Worm (Caenorhabditis elegans) whole organism, L3 larva: Measurements from ENCODE around the gene cwp-4.
A peak's percentile ranks its signal among the peaks of the same experiment; 100 is the strongest.

Experiments
- ama-1 ChIP-seq: fragments of 150-350 bp; optimal IDR thresholded peaks from 2 replicates; lab custom pipeline; 2018
- ceh-28 ChIP-seq: fragments of 150-350 bp; optimal IDR thresholded peaks from 2 replicates; lab custom pipeline; 2014; ENCODE audit warnings: missing biosample characterization, missing genetic modification reagents, missing genetic modification characterization
- ceh-9 ChIP-seq: sonication (generic microtip); optimal IDR thresholded peaks from 2 replicates; lab custom pipeline; 2018; ENCODE audit warnings: missing biosample characterization, missing genetic modification characterization
- egl-5 ChIP-seq: fragments of 150-350 bp; optimal IDR thresholded peaks from 2 replicates; lab custom pipeline; 2017; ENCODE audit warnings: missing biosample characterization, missing genetic modification reagents, missing genetic modification characterization, inconsistent platforms
- elt-2 ChIP-seq: sonication (generic microtip); optimal IDR thresholded peaks from 2 replicates; lab custom pipeline; 2016; ENCODE audit warnings: missing genetic modification reagents, mild to moderate bottlenecking, missing genetic modification characterization, missing compliant biosample characterization
- elt-3 ChIP-seq, 3 experiments: fragments of 150-350 bp in 1 of 3; sonication (generic microtip) in 2 of 3; optimal IDR thresholded peaks; 2 replicates in 2 of 3; 4 replicates in 1 of 3; lab custom pipeline; 2014 to 2017; ENCODE audit warnings: missing biosample characterization in 3 of 3, missing genetic modification characterization in 3 of 3
- fos-1 ChIP-seq: fragments of 150-350 bp; optimal IDR thresholded peaks from 2 replicates; lab custom pipeline; 2014; ENCODE audit warnings: missing biosample characterization, missing genetic modification characterization
- hmg-11 ChIP-seq: sonication (generic microtip); optimal IDR thresholded peaks from 2 replicates; lab custom pipeline; 2016; ENCODE audit warnings: missing genetic modification characterization, missing compliant biosample characterization
- jun-1 ChIP-seq: fragments of 150-350 bp; optimal IDR thresholded peaks from 2 replicates; lab custom pipeline; 2014; ENCODE audit warnings: missing biosample characterization, missing genetic modification reagents, missing genetic modification characterization
- lin-15B ChIP-seq: fragments of 150-350 bp; optimal IDR thresholded peaks from 2 replicates; lab custom pipeline; 2014; ENCODE audit warnings: missing biosample characterization, missing genetic modification characterization
- lin-39 ChIP-seq: fragments of 150-350 bp; optimal IDR thresholded peaks from 2 replicates; lab custom pipeline; 2018; ENCODE audit warnings: missing biosample characterization, missing genetic modification reagents, missing genetic modification characterization
- lsy-12 ChIP-seq: sonication (generic microtip); optimal IDR thresholded peaks from 2 replicates; lab custom pipeline; 2016; ENCODE audit warnings: mild to moderate bottlenecking, missing genetic modification characterization, missing compliant biosample characterization
- mdl-1 ChIP-seq: fragments of 150-350 bp; optimal IDR thresholded peaks from 2 replicates; lab custom pipeline; 2014; ENCODE audit warnings: missing biosample characterization, missing genetic modification characterization
- nfya-1 ChIP-seq: sonication (generic microtip); optimal IDR thresholded peaks from 2 replicates; lab custom pipeline; 2017; ENCODE audit warnings: missing genetic modification characterization, mild to moderate bottlenecking, missing compliant biosample characterization, antibody characterized with exemption, moderate library complexity; ENCODE audit not compliant: insufficient read depth
- nhr-11 ChIP-seq: fragments of 150-350 bp; optimal IDR thresholded peaks from 2 replicates; lab custom pipeline; 2014; ENCODE audit warnings: missing biosample characterization, missing genetic modification characterization
- nhr-23 ChIP-seq: fragments of 150-350 bp; optimal IDR thresholded peaks from 2 replicates; lab custom pipeline; 2014; ENCODE audit warnings: missing biosample characterization, missing genetic modification reagents, missing genetic modification characterization
- nhr-25 ChIP-seq: sonication (generic microtip); optimal IDR thresholded peaks from 2 replicates; lab custom pipeline; 2017; ENCODE audit warnings: missing biosample characterization, missing genetic modification characterization
- nhr-28 ChIP-seq: fragments of 150-350 bp; optimal IDR thresholded peaks from 2 replicates; lab custom pipeline; 2014; ENCODE audit warnings: missing biosample characterization, missing genetic modification characterization
- nhr-43 ChIP-seq: sonication (generic microtip); optimal IDR thresholded peaks from 2 replicates; lab custom pipeline; 2016; ENCODE audit warnings: mild to moderate bottlenecking, missing genetic modification characterization, missing compliant biosample characterization; ENCODE audit not compliant: poor library complexity, severe bottlenecking
- nhr-67 ChIP-seq: fragments of 150-350 bp; optimal IDR thresholded peaks from 2 replicates; lab custom pipeline; 2014; ENCODE audit warnings: missing biosample characterization, missing genetic modification characterization
- nhr-77 ChIP-seq: fragments of 150-350 bp; optimal IDR thresholded peaks from 2 replicates; lab custom pipeline; 2014; ENCODE audit warnings: missing biosample characterization, missing genetic modification characterization
- pha-4 ChIP-seq: fragments of 150-350 bp; optimal IDR thresholded peaks from 2 replicates; lab custom pipeline; 2014; ENCODE audit warnings: missing biosample characterization, missing genetic modification reagents, missing genetic modification characterization
- pqm-1 ChIP-seq: fragments of 150-350 bp; optimal IDR thresholded peaks from 2 replicates; lab custom pipeline; 2017; ENCODE audit warnings: missing biosample characterization, missing genetic modification characterization, inconsistent platforms
- skn-1 ChIP-seq: fragments of 150-350 bp; optimal IDR thresholded peaks from 2 replicates; lab custom pipeline; 2014; ENCODE audit warnings: missing biosample characterization, missing genetic modification characterization
- tbx-2 ChIP-seq: sonication (generic microtip); optimal IDR thresholded peaks from 2 replicates; lab custom pipeline; 2016; ENCODE audit warnings: mild to moderate bottlenecking, missing genetic modification characterization, missing compliant biosample characterization
- unc-39 ChIP-seq: sonication (generic microtip); optimal IDR thresholded peaks from 4 replicates; lab custom pipeline; 2017; ENCODE audit warnings: missing biosample characterization, missing genetic modification characterization
- unc-62 ChIP-seq: fragments of 150-350 bp; sonication (generic microtip); optimal IDR thresholded peaks from 4 replicates; lab custom pipeline; 2014; ENCODE audit warnings: missing biosample characterization, missing genetic modification reagents, missing genetic modification characterization
- zag-1 ChIP-seq: fragments of 150-350 bp; optimal IDR thresholded peaks from 2 replicates; lab custom pipeline; 2014; ENCODE audit warnings: missing biosample characterization, missing genetic modification characterization
- ztf-11 ChIP-seq: fragments of 150-350 bp; optimal IDR thresholded peaks from 2 replicates; lab custom pipeline; 2014; ENCODE audit warnings: missing biosample characterization, missing genetic modification characterization

The cwp-4 gene

ce11 chrV:5067390-5067789 is 14.0 kb downstream of the cwp-4 start:
- TF ChIP-seq fos-1 (tag; lab: Kevin White, UChicago) (no peak), pha-4 (tag; lab: Kevin White, UChicago) (peak; percentile 37), pqm-1 (peak; percentile 61), jun-1 (tag; lab: Kevin White, UChicago) (peak; percentile 76), elt-2 (peak; percentile 95)

DNA sequence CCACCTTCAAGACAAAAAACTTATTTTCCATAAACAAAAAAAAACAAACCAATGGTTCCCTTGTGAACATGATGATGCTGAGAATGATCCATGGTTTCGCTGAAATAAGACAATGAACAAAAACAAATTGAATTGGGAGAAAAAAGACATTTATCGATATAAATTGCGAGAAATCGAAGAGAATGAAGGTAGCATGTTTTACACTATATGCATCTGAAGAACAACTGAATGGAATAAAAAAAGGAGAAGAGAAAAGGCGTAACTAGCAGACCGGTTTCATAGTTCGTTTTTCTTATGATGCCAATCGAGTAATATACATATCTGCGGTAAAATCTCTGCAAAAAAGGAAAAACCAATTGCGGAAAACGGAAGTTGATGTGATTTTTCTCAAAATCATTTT is 16.0 kb downstream of the cwp-4 start, which contains the start of gene Y58A7A.1:
Gene Y58A7A.1, minus strand, starts transcription at position 101 of the 400 bp plus-strand sequence.
- peak; percentile 5 for TF ChIP-seq nhr-25
- no peak for TF ChIP-seq egl-5

DNA sequence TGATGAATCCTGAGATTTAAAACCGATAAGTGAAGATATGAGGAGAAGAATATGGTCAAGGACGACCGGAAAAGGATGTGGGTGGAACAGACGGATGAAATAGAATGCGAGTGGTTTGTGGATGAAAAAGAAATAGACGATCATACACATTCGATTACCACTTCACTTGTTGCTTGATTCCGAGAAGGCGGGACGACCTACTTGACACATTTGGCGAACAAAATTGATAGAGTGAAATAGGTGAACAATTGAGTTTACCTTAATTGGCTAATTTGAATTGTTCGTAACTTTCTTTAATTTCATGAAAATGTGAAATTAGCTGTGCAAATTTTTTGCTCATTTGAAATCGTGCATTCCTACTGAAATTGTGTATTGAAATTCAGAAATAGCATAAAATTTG is 18.6 kb downstream of the cwp-4 start, which contains the start of gene Y58A7A.2:
Gene Y58A7A.2, minus strand, starts transcription at position 101 of the 400 bp plus-strand sequence.
- TF ChIP-seq nhr-28 = no peak

- TF ChIP-seq lsy-12 (tag; lab: Kevin White, UChicago) (no peak), ztf-11 (tag; lab: Kevin White, UChicago) (no peak), lin-15B (tag; lab: Kevin White, UChicago) (peak; percentile 2), nfya-1 (tag; lab: Kevin White, UChicago) (peak; percentile 46), pqm-1 (peak; percentile 28), nhr-25 (peak; percentile 5), elt-2 (peak; percentile 36), hmg-11 (tag; lab: Kevin White, UChicago) (no peak), nhr-23 (tag; lab: Kevin White, UChicago) (peak; percentile 72), ceh-28 (tag; lab: Kevin White, UChicago) (peak; percentile 43), pha-4 (tag; lab: Kevin White, UChicago) (peak; percentile 75), jun-1 (tag; lab: Kevin White, UChicago) (peak; percentile 11), skn-1 (tag; lab: Kevin White, UChicago) (peak; percentile 28)
Observed at ce11 chrV:5080853-5081338, 27.5 kb downstream of the cwp-4 start, which contains the start of gene Y58A7A.3. TSS of gene Y58A7A.3 (minus strand) at chrV:5080903.

DNA sequence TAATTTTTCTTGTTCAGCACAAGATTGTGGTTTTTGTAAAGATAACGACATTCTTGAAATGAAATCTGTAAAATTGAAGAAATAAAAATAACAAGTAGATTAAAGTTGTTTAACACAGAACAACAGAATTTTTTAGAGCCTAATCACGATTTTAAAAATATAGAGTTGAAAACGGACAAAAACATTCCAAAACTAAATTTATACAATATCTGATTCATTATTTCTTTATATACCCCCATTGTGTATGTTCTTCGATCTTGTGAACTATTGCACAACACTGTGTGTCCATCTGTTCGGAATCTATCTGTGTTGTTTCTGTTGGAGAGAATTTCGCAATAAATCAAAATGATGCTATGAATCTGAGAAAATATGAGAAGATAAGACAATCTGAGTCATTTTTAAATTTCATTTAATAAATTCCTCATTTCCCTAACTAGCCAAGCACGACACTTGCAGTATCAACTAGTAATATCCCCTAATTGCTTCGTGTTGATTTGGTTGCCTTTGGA is 31.6 kb downstream of the cwp-4 start, which contains the start of gene Y58A7A.4:
Gene Y58A7A.4, minus strand, starts transcription at position 51 of the 509 bp plus-strand sequence.
- no peak for TF ChIP-seq nhr-11
- no peak for TF ChIP-seq lsy-12 (tag; lab: Kevin White, UChicago)
- TF ChIP-seq nhr-25 = no peak
- no peak for TF ChIP-seq lin-39 (tag; lab: Kevin White, UChicago)
- no peak for TF ChIP-seq nhr-77 (tag; lab: Kevin White, UChicago)
- TF ChIP-seq nhr-67 = no peak
- no peak for TF ChIP-seq elt-3 (tag; optimal IDR thresholded peaks at IDR 0.05; lab: Kevin White, UChicago)
- no peak for TF ChIP-seq skn-1 (tag; lab: Kevin White, UChicago)
- no peak for TF ChIP-seq egl-5
- TF ChIP-seq elt-2 = no peak
- TF ChIP-seq pqm-1 = no peak
- no peak for TF ChIP-seq unc-62 (GFP tag; lab: Kevin White, UChicago)
- TF ChIP-seq mdl-1 (tag; lab: Kevin White, UChicago) = no peak
- no peak for TF ChIP-seq nhr-43 (tag; lab: Kevin White, UChicago)
- TF ChIP-seq ceh-9 (tag; lab: Kevin White, UChicago) = no peak
- TF ChIP-seq unc-39 (tag; lab: Kevin White, UChicago) = no peak
- no peak for TF ChIP-seq zag-1 (tag; lab: Kevin White, UChicago)

- peak; percentile 26 for TF ChIP-seq lin-39 (tag; lab: Kevin White, UChicago)
- no peak for TF ChIP-seq ama-1 (lab: Kevin White, UChicago)
- no peak for TF ChIP-seq tbx-2 (tag; lab: Kevin White, UChicago)
- peak; percentile 3 for TF ChIP-seq ceh-28 (tag; lab: Kevin White, UChicago)
- TF ChIP-seq pha-4 (tag; lab: Kevin White, UChicago) = peak; percentile 28
- TF ChIP-seq nfya-1 (tag; lab: Kevin White, UChicago) = peak; percentile 22
- TF ChIP-seq, all 47 proteins: peak for 4
Observed at ce11 chrV:5086919-5087404, 33.5 kb downstream of the cwp-4 start, which contains the start of gene Y58A7A.5. TSS of gene Y58A7A.5 (minus strand) at chrV:5086969.
